Fruit fly (Drosophila melanogaster) S2 (cell line): ENCODE measurements around the gene Bet3.

ENCODE experiments used
- CG8478 ChIP-seq: fragments of >200 bp; optimal IDR thresholded peaks from 2 replicates; lab custom pipeline; 2018
- CTCF ChIP-seq, 2 experiments: fragments of >200 bp; optimal IDR thresholded peaks; 2 replicates each; lab custom pipeline; 2018

The Bet3 gene

DNA sequence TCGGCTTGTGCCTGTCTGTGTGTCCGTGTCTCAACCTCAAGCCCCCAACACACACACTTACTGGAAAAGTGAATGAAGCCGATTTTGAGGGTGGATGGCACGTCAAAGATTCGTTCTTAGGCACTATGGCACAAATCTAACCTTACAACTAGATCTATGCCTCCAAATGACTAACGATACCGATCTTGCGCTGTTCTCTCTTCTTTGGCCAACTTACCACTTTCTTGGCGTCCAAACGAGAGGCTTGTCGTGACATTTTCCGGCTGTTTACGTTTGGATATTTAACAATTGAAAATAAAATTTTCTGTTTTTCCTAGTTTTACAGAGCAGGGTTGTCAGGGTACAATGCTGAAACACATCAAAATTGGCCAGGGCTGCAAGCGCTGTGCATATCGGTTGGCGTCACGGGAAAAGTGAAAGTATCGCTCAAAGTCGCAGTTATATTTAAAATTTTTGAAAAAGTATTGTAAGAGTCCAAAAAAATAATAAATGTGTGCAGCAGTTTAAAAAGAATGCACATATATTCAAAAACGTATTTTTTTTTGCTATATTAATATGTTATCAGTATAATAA lies at the start of gene Bet3, which contains the start of gene Nf-YA:
Gene Bet3, minus strand, starts transcription at position 361 of the 573 bp plus-strand sequence.
Gene Nf-YA, minus strand, starts transcription at position 361 of the 573 bp plus-strand sequence.
- peak in 1 of 2 experiments; percentile 34 for TF ChIP-seq CTCF (optimal IDR thresholded peaks at IDR 0.05; lab: Kevin White, UChicago)
- TF ChIP-seq CG8478 (lab: Kevin White, UChicago): no peak

dm6 chr3L:9491331-9491730 lies 49.3 kb upstream of the Bet3 start:
- TF ChIP-seq CG8478 (lab: Kevin White, UChicago): no peak
- no peak for TF ChIP-seq CTCF (optimal IDR thresholded peaks at IDR 0.05; lab: Kevin White, UChicago)

DNA sequence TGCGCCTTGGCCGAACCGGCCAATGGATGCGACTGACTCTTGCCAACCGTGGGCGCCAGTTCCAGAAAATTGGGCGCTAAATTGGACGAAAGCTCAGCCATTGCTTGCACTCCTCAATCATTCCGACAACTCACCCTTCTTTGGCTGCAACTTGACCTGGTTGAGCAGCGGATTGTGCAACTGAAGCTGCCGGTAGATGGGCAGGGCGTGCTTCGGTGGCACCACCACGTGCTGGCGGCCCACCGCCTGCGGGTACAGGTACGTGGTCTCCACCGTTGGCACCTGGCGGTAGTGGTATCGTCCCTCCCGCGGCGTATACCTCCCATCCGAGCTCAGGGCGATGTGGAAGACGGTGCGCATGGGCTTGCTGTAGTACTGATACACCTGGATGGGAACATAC lies 48.4 kb upstream of the Bet3 start:
- TF ChIP-seq CG8478 (lab: Kevin White, UChicago): no peak
- no peak for TF ChIP-seq CTCF (optimal IDR thresholded peaks at IDR 0.05; lab: Kevin White, UChicago)

dm6 chr3L:9489627-9490026 lies 47.6 kb upstream of the Bet3 start:
- TF ChIP-seq CG8478 (lab: Kevin White, UChicago): no peak
- no peak for TF ChIP-seq CTCF (optimal IDR thresholded peaks at IDR 0.05; lab: Kevin White, UChicago)

DNA sequence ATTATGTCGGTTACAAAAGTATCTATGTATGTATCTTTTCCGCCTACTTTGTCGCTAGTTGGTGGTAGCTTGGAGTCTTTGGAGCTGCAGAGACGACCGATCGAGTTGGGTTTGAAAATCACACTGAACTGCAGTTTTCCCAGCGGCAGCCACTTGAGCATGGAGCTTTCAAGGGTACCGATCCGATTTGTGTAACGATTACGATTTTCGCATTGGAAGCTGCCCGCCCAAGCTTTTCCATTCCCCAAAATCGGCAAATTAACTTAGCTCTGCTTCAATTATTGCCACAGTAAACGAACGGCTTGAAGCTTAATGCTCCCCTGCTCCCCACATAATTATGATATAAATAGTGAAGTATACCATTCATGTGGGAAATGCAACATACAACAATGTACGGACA lies 47.1 kb upstream of the Bet3 start, which contains the start of gene CG32036:
Gene CG32036, minus strand, starts transcription at position 101 of the 400 bp plus-strand sequence.
- TF ChIP-seq CG8478 (lab: Kevin White, UChicago): no peak

DNA sequence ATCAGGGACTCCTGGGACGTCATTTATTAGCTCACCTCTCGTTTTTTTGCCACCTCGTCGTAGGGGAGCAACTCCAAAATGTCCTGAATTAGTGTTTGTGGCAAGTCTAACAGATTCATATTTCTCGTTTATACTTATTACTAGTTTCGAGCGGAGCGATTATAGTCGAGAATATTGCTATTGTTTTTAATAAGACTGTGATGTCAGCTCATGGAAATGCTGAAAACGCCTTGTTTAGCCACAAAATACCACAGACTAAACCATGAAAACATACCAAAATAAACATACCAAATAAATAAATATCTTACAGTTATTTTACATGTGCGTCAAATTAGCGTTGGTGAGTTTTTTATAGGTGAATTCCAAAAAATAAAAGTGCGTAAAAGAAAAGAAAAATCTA lies 45.5 kb upstream of the Bet3 start, which contains the start of gene pall:
Gene pall, minus strand, starts transcription at position 205 of the 400 bp plus-strand sequence.
- TF ChIP-seq CG8478 (lab: Kevin White, UChicago): no peak
- TF ChIP-seq CTCF (optimal IDR thresholded peaks at IDR 0.05; lab: Kevin White, UChicago): peak in 1 of 2 experiments; percentile 6

- TF ChIP-seq CTCF (optimal IDR thresholded peaks at IDR 0.05; lab: Kevin White, UChicago): peak; percentile 11 to 47
- no peak for TF ChIP-seq CG8478 (lab: Kevin White, UChicago)
These were observed 34.8 kb upstream of the Bet3 start, which contains the start of the genes Uch-L5 and Jarid2 for dm6 chr3L:9476829-9477228. Gene Uch-L5, minus strand, starts transcription at chr3L:9476965. Gene Jarid2, plus strand, starts transcription at chr3L:9477038.

dm6 chr3L:9471151-9471903 lies 29.3 kb upstream of the Bet3 start:
- TF ChIP-seq CG8478 (lab: Kevin White, UChicago) (no peak), CTCF (optimal IDR thresholded peaks at IDR 0.05; lab: Kevin White, UChicago) (no peak)

- TF ChIP-seq CG8478 (lab: Kevin White, UChicago) (no peak), CTCF (optimal IDR thresholded peaks at IDR 0.05; lab: Kevin White, UChicago) (no peak)
These were observed 27.0 kb upstream of the Bet3 start for dm6 chr3L:9469079-9469478.

dm6 chr3L:9468261-9468890 lies 26.3 kb upstream of the Bet3 start:
- TF ChIP-seq CTCF (optimal IDR thresholded peaks at IDR 0.05; lab: Kevin White, UChicago) (no peak), CG8478 (lab: Kevin White, UChicago) (no peak)

DNA sequence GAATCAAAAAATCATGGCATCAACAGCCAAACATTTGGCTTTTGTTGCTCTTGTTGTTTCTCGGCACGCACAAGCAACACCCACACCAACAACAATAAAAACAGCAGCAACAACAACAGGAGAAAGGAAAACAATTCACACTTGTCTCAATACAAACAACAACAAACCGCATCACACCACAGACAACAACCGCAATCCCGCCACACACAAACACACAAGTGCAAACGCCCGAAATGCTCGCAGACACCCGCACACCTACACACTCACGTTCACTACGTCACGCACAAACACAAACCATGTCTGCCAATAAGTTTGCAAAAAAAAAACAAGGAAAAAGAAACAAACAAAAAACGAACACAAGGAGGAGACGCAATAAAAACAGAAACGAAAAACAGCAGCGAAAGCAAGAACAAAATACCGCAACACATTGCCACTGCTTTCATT lies 25.7 kb upstream of the Bet3 start:
- no peak for TF ChIP-seq CTCF (optimal IDR thresholded peaks at IDR 0.05; lab: Kevin White, UChicago)
- no peak for TF ChIP-seq CG8478 (lab: Kevin White, UChicago)

- TF ChIP-seq CTCF (optimal IDR thresholded peaks at IDR 0.05; lab: Kevin White, UChicago) (no peak), CG8478 (lab: Kevin White, UChicago) (no peak)
These were observed 25.2 kb upstream of the Bet3 start for dm6 chr3L:9467267-9467666.

dm6 chr3L:9466595-9466994 lies 24.5 kb upstream of the Bet3 start:
- no peak for TF ChIP-seq CG8478 (lab: Kevin White, UChicago)
- TF ChIP-seq CTCF (optimal IDR thresholded peaks at IDR 0.05; lab: Kevin White, UChicago): no peak

dm6 chr3L:9465652-9466244 lies 23.7 kb upstream of the Bet3 start:
- TF ChIP-seq CG8478 (lab: Kevin White, UChicago) (no peak), CTCF (optimal IDR thresholded peaks at IDR 0.05; lab: Kevin White, UChicago) (no peak)
